Fruit fly (Drosophila melanogaster): Measurements from ENCODE around the gene CG7781.

The CG7781 gene

dm6 chr2L:8294043-8294442 lies 31.2 kb downstream of the CG7781 start:
- TF ChIP-seq vri (GFP tag; optimal IDR thresholded peaks at IDR 0.05): no peak

dm6 chr2L:8293449-8293848 lies 31.8 kb downstream of the CG7781 start:
- TF ChIP-seq svp (GFP tag) (peak; percentile 53), CG34406 (GFP tag; optimal IDR thresholded peaks at IDR 0.05) (no peak), vri (GFP tag; optimal IDR thresholded peaks at IDR 0.05) (no peak), ss (GFP tag; optimal IDR thresholded peaks at IDR 0.05) (no peak), Eip75B (GFP tag; optimal IDR thresholded peaks at IDR 0.05) (peak; percentile 45), CG8319 (GFP tag; optimal IDR thresholded peaks at IDR 0.05) (no peak), Met (GFP tag; optimal IDR thresholded peaks at IDR 0.05) (peak; percentile 10), Sox14 (GFP tag; optimal IDR thresholded peaks at IDR 0.05) (no peak), CG8632 (GFP tag; optimal IDR thresholded peaks at IDR 0.05) (peak; percentile 39), topi (GFP tag; optimal IDR thresholded peaks at IDR 0.05) (no peak), fd59A (GFP tag; optimal IDR thresholded peaks at IDR 0.05) (no peak), Blimp-1 (GFP tag; optimal IDR thresholded peaks at IDR 0.05) (no peak), Sox102F (GFP tag; optimal IDR thresholded peaks at IDR 0.05) (peak; percentile 18), pdm3 (GFP tag; optimal IDR thresholded peaks at IDR 0.05) (no peak), esn (GFP tag; optimal IDR thresholded peaks at IDR 0.05) (no peak), Hr4 (GFP tag; optimal IDR thresholded peaks at IDR 0.05) (peak; percentile 3), Ets96B (tag; optimal IDR thresholded peaks at IDR 0.05) (peak; percentile 29), achi (GFP tag; optimal IDR thresholded peaks at IDR 0.05) (no peak), acj6 (GFP tag; optimal IDR thresholded peaks at IDR 0.05) (peak; percentile 46), CG16779 (tag; optimal IDR thresholded peaks at IDR 0.05) (no peak), Sox15 (GFP tag; optimal IDR thresholded peaks at IDR 0.05) (no peak), CG3919 (GFP tag; optimal IDR thresholded peaks at IDR 0.05) (no peak), Hr39 (GFP tag; optimal IDR thresholded peaks at IDR 0.05) (no peak), Eip78C (GFP tag) (peak; percentile 63), dac (GFP tag; optimal IDR thresholded peaks at IDR 0.05) (no peak), CG10631 (GFP tag; optimal IDR thresholded peaks at IDR 0.05) (no peak), OdsH (GFP tag; optimal IDR thresholded peaks at IDR 0.05) (no peak), Gug (GFP tag; IDR thresholded peaks at IDR 0.05) (no peak), Lpt (GFP tag; optimal IDR thresholded peaks at IDR 0.05) (no peak), CG6163 (GFP tag; IDR thresholded peaks at IDR 0.05) (0 out of 3 replicates have a peak, but pooled peaks have one; percentile 37), CG6792 (GFP tag; optimal IDR thresholded peaks at IDR 0.05) (peak; percentile 13)

dm6 chr2L:8292159-8292887 lies 32.9 kb downstream of the CG7781 start:
- TF ChIP-seq CG1621 (tag; optimal IDR thresholded peaks at IDR 0.05): peak; percentile 6
- peak; percentile 54 for TF ChIP-seq Met (GFP tag; optimal IDR thresholded peaks at IDR 0.05)
- TF ChIP-seq Gug (GFP tag; IDR thresholded peaks at IDR 0.05): peak; percentile 86
- TF ChIP-seq eg (GFP tag; IDR thresholded peaks at IDR 0.05): peak; percentile 95
- TF ChIP-seq CG11902 (GFP tag; optimal IDR thresholded peaks at IDR 0.05): no peak
- peak; percentile 5 for TF ChIP-seq CG6854 (GFP tag; optimal IDR thresholded peaks at IDR 0.05)
- peak; percentile 66 for TF ChIP-seq vri (GFP tag; optimal IDR thresholded peaks at IDR 0.05)
- TF ChIP-seq Hr39 (GFP tag; optimal IDR thresholded peaks at IDR 0.05): peak; percentile 59
- TF ChIP-seq CG16779 (tag; optimal IDR thresholded peaks at IDR 0.05): peak; percentile 39
- peak; percentile 74 for TF ChIP-seq Eip75B (GFP tag; optimal IDR thresholded peaks at IDR 0.05)
- no peak for TF ChIP-seq dsx (GFP tag; optimal IDR thresholded peaks at IDR 0.05; ENCODE audit: poor library complexity, severe bottlenecking)
- TF ChIP-seq CG15336 (GFP tag; IDR thresholded peaks at IDR 0.05): peak; percentile 95
- TF ChIP-seq CG11762 (GFP tag; optimal IDR thresholded peaks at IDR 0.05; ENCODE audit: insufficient read depth): peak; percentile 48
- TF ChIP-seq CG4318 (GFP tag; optimal IDR thresholded peaks at IDR 0.05): peak; percentile 69
- TF ChIP-seq CG6276 (GFP tag; optimal IDR thresholded peaks at IDR 0.05): peak; percentile 90
- TF ChIP-seq Ets96B (tag; optimal IDR thresholded peaks at IDR 0.05): peak; percentile 46
- TF ChIP-seq CG10669 (GFP tag; optimal IDR thresholded peaks at IDR 0.05): peak; percentile 57
- TF ChIP-seq Hr38 (GFP tag; optimal IDR thresholded peaks at IDR 0.05): no peak
- no peak for TF ChIP-seq CG7368 (GFP tag; optimal IDR thresholded peaks at IDR 0.05)
- TF ChIP-seq CG3032 (tag; optimal IDR thresholded peaks at IDR 0.05): peak; percentile 28
- TF ChIP-seq salr (GFP tag; optimal IDR thresholded peaks at IDR 0.05): peak in 1 of 2 experiments; percentile 56
- peak; percentile 67 for TF ChIP-seq acj6 (GFP tag; optimal IDR thresholded peaks at IDR 0.05)
- TF ChIP-seq CG32006 (GFP tag; optimal IDR thresholded peaks at IDR 0.05): peak; percentile 92
- peak; percentile 56 for TF ChIP-seq Sox14 (GFP tag; optimal IDR thresholded peaks at IDR 0.05)
- peak; percentile 73 for TF ChIP-seq esn (GFP tag; optimal IDR thresholded peaks at IDR 0.05)
- TF ChIP-seq CG34406 (GFP tag; optimal IDR thresholded peaks at IDR 0.05): peak; percentile 37
- TF ChIP-seq net (GFP tag; optimal IDR thresholded peaks at IDR 0.05): peak; percentile 58

All from whole organism, prepupa.